Fruit fly (Drosophila melanogaster) whole organism, prepupa: ENCODE data around the gene CG17108.

Experiments
- Blimp-1 ChIP-seq: fragments of 200-800 bp; sonication (Bioruptor generic); optimal IDR thresholded peaks from 3 replicates; lab custom pipeline; 2017; ENCODE audit warnings: missing biosample characterization, missing genetic modification characterization, mild to moderate bottlenecking, moderate library complexity, missing genetic modification reagents
- CG10669 ChIP-seq: fragments of 200-800 bp; sonication (Bioruptor generic); optimal IDR thresholded peaks from 3 replicates; lab custom pipeline; 2018; ENCODE audit warnings: missing biosample characterization, mild to moderate bottlenecking, missing genetic modification characterization, moderate library complexity
- CG11762 ChIP-seq: fragments of 200-800 bp; sonication (Bioruptor generic); optimal IDR thresholded peaks from 3 replicates; lab custom pipeline; 2016; ENCODE audit warnings: missing biosample characterization, missing genetic modification characterization; ENCODE audit not compliant: insufficient read depth
- CG11902 ChIP-seq: fragments of 200-800 bp; sonication (Bioruptor generic); optimal IDR thresholded peaks from 3 replicates; lab custom pipeline; 2016; ENCODE audit warnings: missing biosample characterization, missing genetic modification characterization
- CG15336 ChIP-seq: fragments of 200-800 bp; sonication (Bioruptor generic); IDR thresholded peaks from 2 replicates; pipeline ENCODE4 v1.3.6; 2022; ENCODE audit warnings: missing biosample characterization, missing genetic modification characterization
- CG1621 ChIP-seq: fragments of 200-800 bp; sonication (Bioruptor generic); optimal IDR thresholded peaks from 3 replicates; lab custom pipeline; 2018; ENCODE audit warnings: missing biosample characterization, mild to moderate bottlenecking, missing genetic modification characterization
- CG16779 ChIP-seq: fragments of 200-800 bp; sonication (Bioruptor generic); optimal IDR thresholded peaks from 3 replicates; lab custom pipeline; 2017; ENCODE audit warnings: missing biosample characterization, mild to moderate bottlenecking, missing genetic modification characterization
- CG32006 ChIP-seq: fragments of 200-800 bp; sonication (Bioruptor generic); optimal IDR thresholded peaks from 3 replicates; lab custom pipeline; 2017; ENCODE audit warnings: missing biosample characterization, mild to moderate bottlenecking, missing genetic modification characterization
- CG34406 ChIP-seq: fragments of 200-800 bp; sonication (Bioruptor generic); optimal IDR thresholded peaks from 3 replicates; lab custom pipeline; 2016; ENCODE audit warnings: missing biosample characterization, missing genetic modification characterization
- CG6163 ChIP-seq: fragments of 200-800 bp; sonication (Bioruptor generic); IDR thresholded peaks from 3 replicates; pipeline ENCODE4 v1.3.6; 2022; ENCODE audit warnings: missing biosample characterization, missing genetic modification characterization
- CG6792 ChIP-seq: fragments of 200-800 bp; sonication (Bioruptor generic); optimal IDR thresholded peaks from 3 replicates; lab custom pipeline; 2016; ENCODE audit warnings: missing biosample characterization, missing genetic modification characterization
- CG7368 ChIP-seq: fragments of 200-800 bp; sonication (Bioruptor generic); optimal IDR thresholded peaks from 3 replicates; lab custom pipeline; 2016; ENCODE audit warnings: missing biosample characterization, missing genetic modification characterization
- CG8319 ChIP-seq: fragments of 200-800 bp; sonication (Bioruptor generic); optimal IDR thresholded peaks from 3 replicates; lab custom pipeline; 2016; ENCODE audit warnings: missing biosample characterization, missing genetic modification characterization
- CG8632 ChIP-seq: fragments of 200-800 bp; sonication (Bioruptor generic); optimal IDR thresholded peaks from 3 replicates; lab custom pipeline; 2016; ENCODE audit warnings: missing biosample characterization, missing genetic modification characterization
- Eip78C ChIP-seq: fragments of 200-800 bp; sonication (Bioruptor generic); peaks from one replicate; lab custom pipeline; 2016; ENCODE audit warnings: missing biosample characterization, missing genetic modification characterization
- Eip93F ChIP-seq: fragments of 200-800 bp; sonication (Bioruptor generic); optimal IDR thresholded peaks from 2 replicates; lab custom pipeline; 2016; ENCODE audit warnings: missing biosample characterization, mild to moderate bottlenecking, missing genetic modification characterization
- Ets96B ChIP-seq: fragments of 200-800 bp; optimal IDR thresholded peaks from 2 replicates; lab custom pipeline; 2019; ENCODE audit warnings: missing biosample characterization, mild to moderate bottlenecking, missing genetic modification characterization, moderate library complexity
- Hr39 ChIP-seq: fragments of 200-800 bp; sonication (Bioruptor generic); optimal IDR thresholded peaks from 2 replicates; lab custom pipeline; 2016; ENCODE audit warnings: missing biosample characterization, missing genetic modification characterization
- Lpt ChIP-seq: fragments of 200-800 bp; sonication (Bioruptor generic); optimal IDR thresholded peaks from 3 replicates; lab custom pipeline; 2016; ENCODE audit warnings: missing biosample characterization, missing genetic modification characterization
- Met ChIP-seq: fragments of 200-800 bp; sonication (Bioruptor generic); optimal IDR thresholded peaks from 3 replicates; lab custom pipeline; 2016; ENCODE audit warnings: missing biosample characterization, missing genetic modification characterization
- Smox ChIP-seq: fragments of 200-800 bp; sonication (Bioruptor generic); optimal IDR thresholded peaks from 3 replicates; lab custom pipeline; 2016; ENCODE audit warnings: missing biosample characterization, missing genetic modification characterization
- Sox14 ChIP-seq: fragments of 200-800 bp; sonication (Bioruptor generic); optimal IDR thresholded peaks from 3 replicates; lab custom pipeline; 2016; ENCODE audit warnings: missing biosample characterization, missing genetic modification characterization
- achi ChIP-seq: fragments of 200-800 bp; sonication (Bioruptor generic); optimal IDR thresholded peaks from 3 replicates; lab custom pipeline; 2016; ENCODE audit warnings: missing biosample characterization, missing genetic modification characterization
- acj6 ChIP-seq: fragments of 200-800 bp; sonication (Bioruptor generic); optimal IDR thresholded peaks from 3 replicates; lab custom pipeline; 2016; ENCODE audit warnings: missing biosample characterization, missing genetic modification characterization
- dac ChIP-seq: fragments of 200-800 bp; sonication (Bioruptor generic); optimal IDR thresholded peaks from 2 replicates; lab custom pipeline; 2017; ENCODE audit warnings: missing biosample characterization, mild to moderate bottlenecking, missing genetic modification characterization
- dsx ChIP-seq: fragments of 200-800 bp; optimal IDR thresholded peaks from 3 replicates; lab custom pipeline; 2019; ENCODE audit warnings: missing biosample characterization, mild to moderate bottlenecking, missing genetic modification characterization, moderate library complexity; ENCODE audit not compliant: poor library complexity, severe bottlenecking
- eg ChIP-seq: fragments of 200-800 bp; sonication (Bioruptor generic); IDR thresholded peaks from 3 replicates; pipeline ENCODE4 v1.3.6; 2022; ENCODE audit warnings: missing biosample characterization, missing genetic modification characterization
- esn ChIP-seq: fragments of 200-800 bp; sonication (Bioruptor generic); optimal IDR thresholded peaks from 2 replicates; lab custom pipeline; 2016; ENCODE audit warnings: missing biosample characterization, mild to moderate bottlenecking, missing genetic modification characterization, moderate library complexity
- fd59A ChIP-seq: fragments of 200-800 bp; sonication (Bioruptor generic); optimal IDR thresholded peaks from 2 replicates; lab custom pipeline; 2017; ENCODE audit warnings: missing biosample characterization, mild to moderate bottlenecking, missing genetic modification characterization, missing genetic modification reagents
- fd85E ChIP-seq: fragments of 200-800 bp; sonication (Bioruptor generic); optimal IDR thresholded peaks from 3 replicates; lab custom pipeline; 2016; ENCODE audit warnings: missing biosample characterization, missing genetic modification characterization
- fkh ChIP-seq: fragments of 200-800 bp; sonication (Bioruptor generic); optimal IDR thresholded peaks from 3 replicates; lab custom pipeline; 2017; ENCODE audit warnings: missing biosample characterization, mild to moderate bottlenecking, missing genetic modification characterization, moderate library complexity
- lz ChIP-seq: fragments of 200-800 bp; sonication (Bioruptor generic); optimal IDR thresholded peaks from 3 replicates; lab custom pipeline; 2016; ENCODE audit warnings: missing biosample characterization, missing genetic modification characterization
- salr ChIP-seq, 2 experiments: fragments of 200-800 bp; sonication (Bioruptor generic); optimal IDR thresholded peaks; 3 replicates each; lab custom pipeline; 2016 to 2018; ENCODE audit warnings: missing biosample characterization in 2 of 2, missing genetic modification characterization in 2 of 2, mild to moderate bottlenecking in 1 of 2
- spab ChIP-seq: fragments of 200-800 bp; sonication (Bioruptor generic); optimal IDR thresholded peaks from 2 replicates; lab custom pipeline; 2017; ENCODE audit warnings: missing biosample characterization, mild to moderate bottlenecking, missing genetic modification characterization, missing genetic modification reagents
- ss ChIP-seq, 2 experiments: fragments of 200-800 bp; sonication (Bioruptor generic); optimal IDR thresholded peaks; 2 replicates in 1 of 2; 3 replicates in 1 of 2; lab custom pipeline; 2017 to 2018; ENCODE audit warnings: mild to moderate bottlenecking in 2 of 2, missing biosample characterization in 2 of 2, missing genetic modification characterization in 2 of 2, moderate library complexity in 1 of 2

Gene CG17108

dm6 chr2L:10688764-10689163, 5.1 kb downstream of the CG17108 start:
- TF ChIP-seq CG7368 (GFP tag; lab: Kevin White, UChicago) (no peak), Blimp-1 (no peak), salr (GFP tag; optimal IDR thresholded peaks at IDR 0.05; lab: Kevin White, UChicago) (no peak), dsx (GFP tag; lab: Kevin White, UChicago) (no peak), Smox (GFP tag; lab: Kevin White, UChicago) (no peak), Sox14 (GFP tag; lab: Kevin White, UChicago) (no peak), fd59A (GFP tag; lab: Kevin White, UChicago) (no peak)

- TF ChIP-seq Eip93F (GFP tag; lab: Kevin White, UChicago) = no peak
- no peak for TF ChIP-seq CG8319
- TF ChIP-seq fd85E = no peak
- TF ChIP-seq CG1621 = no peak
- no peak for TF ChIP-seq fkh (GFP tag; lab: Kevin White, UChicago)
- no peak for TF ChIP-seq Blimp-1
- no peak for TF ChIP-seq achi (GFP tag; lab: Kevin White, UChicago)
- TF ChIP-seq CG10669 (GFP tag; lab: Kevin White, UChicago) = no peak
- no peak for TF ChIP-seq CG32006 (GFP tag; lab: Kevin White, UChicago)
- no peak for TF ChIP-seq dsx (GFP tag; lab: Kevin White, UChicago)
- TF ChIP-seq CG15336 (GFP tag; lab: Robert Waterston, UW) = no peak
- TF ChIP-seq eg = no peak
- TF ChIP-seq Ets96B (tag; lab: Kevin White, UChicago) = no peak
- no peak for TF ChIP-seq acj6 (GFP tag; lab: Kevin White, UChicago)
- TF ChIP-seq Smox (GFP tag; lab: Kevin White, UChicago) = no peak
- TF ChIP-seq dac (GFP tag; lab: Kevin White, UChicago) = no peak
- TF ChIP-seq CG7368 (GFP tag; lab: Kevin White, UChicago) = no peak
- no peak for TF ChIP-seq CG8632 (GFP tag; lab: Kevin White, UChicago)
Measured at dm6 chr2L:10687794-10688185, 6.1 kb downstream of the CG17108 start.

DNA sequence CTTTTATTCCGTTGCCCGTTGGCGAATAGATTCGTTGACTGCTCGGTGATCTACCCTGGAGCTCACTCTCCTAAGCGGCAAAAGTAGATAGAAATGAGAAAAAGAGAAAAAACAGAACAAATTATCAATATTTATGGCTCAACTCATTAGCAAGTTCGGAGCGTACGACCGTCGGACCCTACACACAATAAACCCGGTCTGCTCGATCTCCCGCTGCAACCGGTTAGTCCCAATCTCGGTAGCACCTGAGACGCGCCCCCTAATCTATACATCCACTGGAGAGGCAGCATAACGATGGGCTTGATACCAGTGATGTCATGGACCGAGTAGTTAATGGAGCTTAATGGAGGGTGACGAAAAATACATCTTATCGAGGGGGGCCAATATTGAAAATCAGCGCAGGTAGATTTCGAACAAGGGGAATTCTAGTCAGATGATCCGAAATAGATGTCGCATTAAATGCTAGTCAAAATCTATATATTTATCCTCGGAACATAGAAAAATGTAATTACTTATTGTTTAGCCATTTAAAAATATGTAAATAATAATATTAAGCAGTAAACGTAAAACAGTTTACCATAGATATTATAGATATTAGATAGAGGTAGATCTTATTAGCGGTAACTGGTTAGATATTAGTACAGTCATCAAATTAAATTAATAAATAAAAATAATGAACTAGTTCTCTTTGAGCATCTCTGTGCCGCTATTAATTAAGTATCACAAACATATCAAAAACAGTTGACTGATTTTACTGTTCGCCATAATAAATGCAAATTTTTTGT, 6.7 kb downstream of the CG17108 start, which contains the start of gene CG7296:
Gene CG7296, minus strand, starts transcription at position 58 of the 785 bp plus-strand sequence.
- peak; percentile 33 for TF ChIP-seq CG1621
- TF ChIP-seq Lpt (GFP tag; lab: Kevin White, UChicago) = no peak
- peak; percentile 10 for TF ChIP-seq Eip78C (GFP tag; lab: Kevin White, UChicago)
- TF ChIP-seq Sox14 (GFP tag; lab: Kevin White, UChicago) = no peak

DNA sequence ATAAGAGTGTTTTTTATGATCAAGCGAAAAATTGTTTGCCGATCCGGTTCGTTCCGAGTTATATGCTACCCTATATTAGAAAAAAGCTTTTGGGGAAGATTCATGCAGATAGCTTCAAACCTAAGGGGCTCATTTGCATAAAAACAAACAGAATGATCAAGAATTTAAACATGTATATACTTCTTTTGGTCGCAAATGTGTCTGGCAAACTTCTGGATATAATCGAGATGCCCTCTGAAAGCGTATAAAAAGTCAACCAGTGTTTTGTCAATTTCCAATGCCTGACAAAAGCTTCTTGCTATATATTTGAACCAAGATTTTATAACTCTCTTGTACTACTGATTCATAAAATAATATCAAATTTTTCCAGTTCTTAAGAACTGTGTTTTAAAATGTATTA, 8.2 kb downstream of the CG17108 start:
- TF ChIP-seq ss (GFP tag; optimal IDR thresholded peaks at IDR 0.05; lab: Kevin White, UChicago) = no peak
- no peak for TF ChIP-seq Eip93F (GFP tag; lab: Kevin White, UChicago)
- no peak for TF ChIP-seq CG11902 (GFP tag; lab: Kevin White, UChicago)
- no peak for TF ChIP-seq CG6163 (GFP tag; lab: Robert Waterston, UW)
- no peak for TF ChIP-seq lz (GFP tag; lab: Kevin White, UChicago)
- no peak for TF ChIP-seq dac (GFP tag; lab: Kevin White, UChicago)
- TF ChIP-seq CG34406 (GFP tag; lab: Kevin White, UChicago) = no peak
- TF ChIP-seq CG6792 (GFP tag; lab: Kevin White, UChicago) = no peak
- no peak for TF ChIP-seq Met

dm6 chr2L:10684309-10684708, 9.6 kb downstream of the CG17108 start, which contains the start of gene CG7299:
TSS of gene CG7299 (minus strand) at chr2L:10684409.
- TF ChIP-seq fd59A (GFP tag; lab: Kevin White, UChicago) (no peak), Hr39 (no peak), esn (GFP tag; lab: Kevin White, UChicago) (no peak), CG11762 (no peak), Sox14 (GFP tag; lab: Kevin White, UChicago) (no peak), CG16779 (tag; lab: Kevin White, UChicago) (no peak), spab (GFP tag; lab: Kevin White, UChicago) (no peak), achi (GFP tag; lab: Kevin White, UChicago) (no peak)
